Fruit fly (Drosophila melanogaster) Kc167 (cell line): ENCODE data around the gene Syx8.

Source experiments
- Sin3A ChIP-seq: fragments of >200 bp; optimal IDR thresholded peaks from 2 replicates; lab custom pipeline; 2018; ENCODE audit warnings: missing external identifiers
- ttk ChIP-seq: sonication (Bioruptor generic); optimal IDR thresholded peaks from 2 replicates; lab custom pipeline; 2017; ENCODE audit warnings: missing external identifiers

DNA sequence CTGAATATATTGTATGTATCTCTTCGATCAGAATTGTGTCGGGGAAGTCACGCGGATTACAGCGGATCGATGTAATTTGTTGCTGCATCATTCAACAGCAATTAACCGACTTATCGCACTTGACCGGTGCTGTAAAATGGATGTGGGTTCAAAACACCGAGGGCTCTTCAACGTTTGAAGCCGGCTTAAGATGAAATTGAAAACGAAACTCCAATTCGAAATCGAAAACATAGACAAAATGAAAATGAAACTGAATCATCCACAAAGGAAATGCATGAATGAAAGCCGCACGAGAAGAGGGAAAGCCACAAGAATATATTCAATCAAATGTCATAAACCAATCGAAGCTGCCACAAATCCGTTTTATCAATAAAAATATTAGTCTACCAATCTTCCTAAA is 40.7 kb downstream of the Syx8 start:
- no peak for TF ChIP-seq ttk (lab: Kevin White, UChicago)
- TF ChIP-seq Sin3A (lab: Kevin White, UChicago) = no peak
